Worm (Caenorhabditis elegans) whole organism, L4/young adult: ENCODE data around the gene Y57G11C.41.

Experiments used
- W03F9.2 ChIP-seq: fragments of 150-350 bp; optimal IDR thresholded peaks from 2 replicates; lab custom pipeline; 2014; ENCODE audit warnings: missing biosample characterization, missing genetic modification characterization
- dao-5 ChIP-seq: sonication (generic microtip); optimal IDR thresholded peaks from 2 replicates; lab custom pipeline; 2016; ENCODE audit warnings: missing genotype, missing genetic modification characterization, moderate library complexity, missing compliant biosample characterization
- him-1 ChIP-seq: sonication (generic microtip); optimal IDR thresholded peaks from 2 replicates; lab custom pipeline; 2016; ENCODE audit warnings: missing genotype, missing genetic modification reagents, missing genetic modification characterization, missing compliant biosample characterization

DNA sequence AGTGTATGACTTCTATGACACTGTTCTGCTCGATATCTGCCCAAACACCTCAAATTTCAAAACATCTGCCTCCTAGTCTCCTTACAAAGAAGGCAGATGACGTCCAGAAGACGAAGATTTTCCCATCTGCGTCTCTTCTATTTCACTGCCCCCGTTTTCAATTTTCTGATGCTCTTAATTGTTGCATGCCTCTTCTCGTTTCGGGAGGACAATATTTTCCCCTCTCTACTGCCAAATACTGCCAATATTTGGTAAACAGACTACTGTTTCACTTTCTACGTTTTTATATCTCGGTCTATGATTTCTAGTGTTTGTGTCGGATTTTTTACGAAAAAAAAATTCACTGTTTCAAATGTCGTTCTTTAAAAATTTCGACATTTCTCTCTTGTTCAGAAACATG, 44.8 kb downstream of the Y57G11C.41 start:
- TF ChIP-seq him-1 (tag; lab: Kevin White, UChicago) = no peak
- TF ChIP-seq W03F9.2 = no peak
- TF ChIP-seq dao-5 (tag; lab: Kevin White, UChicago) = no peak
